Fruit fly (Drosophila melanogaster) whole organism, wandering third instar larva: Measurements from ENCODE around the gene LysRS.

ENCODE experiments used
- Dfd ChIP-seq: fragments of >200 bp; optimal IDR thresholded peaks from 2 replicates; lab custom pipeline; 2017; ENCODE audit warnings: missing biosample characterization, missing genetic modification characterization
- GATAd ChIP-seq: sonication (Bioruptor generic); optimal IDR thresholded peaks from 2 replicates; lab custom pipeline; 2016; ENCODE audit warnings: missing biosample characterization, missing genetic modification characterization
- dl ChIP-seq, 2 experiments: fragments of 175-275, 200-275 bp in 1 of 2; fragments of 200-275 bp in 1 of 2; sonication (Bioruptor generic); optimal IDR thresholded peaks; lab custom pipeline; 2018; ENCODE audit warnings: mild to moderate bottlenecking in 2 of 2, missing biosample characterization in 2 of 2, missing genetic modification characterization in 2 of 2, moderate library complexity in 2 of 2; ENCODE audit not compliant: partially characterized antibody in 2 of 2, insufficient read depth in 1 of 2

DNA sequence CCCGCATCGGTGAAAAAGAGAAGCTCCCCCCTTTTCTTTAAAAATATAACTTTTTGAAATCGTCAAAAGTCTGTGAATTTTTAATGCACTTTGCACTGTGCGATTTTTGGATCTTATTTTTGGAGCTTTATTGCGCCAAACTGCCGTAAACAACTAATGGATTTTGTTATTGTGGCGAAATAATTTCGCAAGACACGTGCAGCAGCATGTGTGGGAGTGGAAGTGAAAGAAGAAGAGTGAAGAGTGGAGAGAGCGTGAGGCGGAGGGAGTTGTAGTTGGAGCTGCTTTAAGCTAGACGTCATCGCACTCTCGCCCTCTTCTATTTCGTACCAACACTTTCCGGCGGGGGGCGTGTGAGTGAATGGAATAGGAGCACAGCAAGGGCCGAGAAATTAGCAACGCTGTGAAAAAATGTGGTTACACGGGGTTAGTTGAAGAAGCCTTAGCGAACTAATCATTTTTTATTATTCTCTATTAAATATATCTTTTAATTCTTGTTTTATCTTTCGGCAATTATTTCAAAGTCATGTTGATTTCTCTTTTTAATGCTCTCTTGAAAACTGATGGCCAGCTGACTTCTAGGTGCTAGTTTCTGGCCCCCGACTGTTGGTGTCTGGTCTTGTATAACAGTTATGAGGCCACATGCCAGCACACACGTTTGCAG is 25.1 kb downstream of the LysRS start:
- TF ChIP-seq GATAd (GFP tag; lab: Kevin White, UChicago): no peak
- TF ChIP-seq Dfd (GFP tag; lab: Kevin White, UChicago): no peak
- no peak for TF ChIP-seq dl (GFP tag; optimal IDR thresholded peaks at IDR 0.05; lab: Kevin White, UChicago; ENCODE audit: insufficient read depth in 1 of 2, partially characterized antibody in 2 of 2)
